Worm (Caenorhabditis elegans): ENCODE data around the gene nspg-8.

DNA sequence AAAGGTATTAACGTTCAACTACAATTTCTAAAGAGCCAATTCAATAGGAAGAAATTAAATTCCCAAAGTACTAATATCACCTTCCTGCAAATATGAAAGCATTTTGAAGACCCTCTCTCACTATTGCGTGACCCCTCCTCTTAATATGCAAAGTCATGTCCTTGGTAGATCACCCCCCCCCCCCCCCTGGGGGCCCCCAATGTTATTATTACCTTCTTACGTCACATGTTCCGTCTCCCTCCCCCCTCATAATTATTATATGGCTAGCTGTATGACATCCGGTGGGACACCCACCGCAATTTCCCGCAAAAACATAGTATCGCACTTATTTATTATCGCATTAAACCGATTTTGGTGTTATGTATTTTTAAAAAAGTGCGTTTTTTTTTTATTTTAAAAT lies 19.9 kb upstream of the nspg-8 start:
- no peak for TF ChIP-seq lin-13 (tag; optimal IDR thresholded peaks at IDR 0.05)
- TF ChIP-seq nhr-12 (tag; optimal IDR thresholded peaks at IDR 0.05) = no peak
- TF ChIP-seq ham-2 (GFP tag; optimal IDR thresholded peaks at IDR 0.05) = no peak
- no peak for TF ChIP-seq mab-5 (tag; optimal IDR thresholded peaks at IDR 0.05)
- no peak for TF ChIP-seq ztf-11 (tag; optimal IDR thresholded peaks at IDR 0.05)
- TF ChIP-seq elt-3 (tag; optimal IDR thresholded peaks at IDR 0.05) = no peak
- TF ChIP-seq mls-2 (tag; optimal IDR thresholded peaks at IDR 0.05) = peak; percentile 30
- TF ChIP-seq sptf-1 (tag; optimal IDR thresholded peaks at IDR 0.05) = peak; percentile 50
- no peak for TF ChIP-seq lin-32 (GFP tag; optimal IDR thresholded peaks at IDR 0.05)
- TF ChIP-seq unc-39 (tag; optimal IDR thresholded peaks at IDR 0.05) = no peak
- no peak for TF ChIP-seq bed-3 (GFP tag; optimal IDR thresholded peaks at IDR 0.05)
